Fruit fly (Drosophila melanogaster): Measurements from ENCODE around the gene CG7322.

The CG7322 gene

dm6 chrX:18838929-18839576 is 18.5 kb downstream of the CG7322 start:
- TF ChIP-seq sens (GFP tag) (peak; percentile 61), ci (GFP tag; IDR thresholded peaks at IDR 0.05) (0 out of 3 replicates have a peak, but pooled peaks have one; percentile 15), Side (GFP tag; optimal IDR thresholded peaks at IDR 0.05) (no peak), lab (GFP tag; optimal IDR thresholded peaks at IDR 0.05) (peak; percentile 43), Med (GFP tag) (peak; percentile 47), ATbp (GFP tag; optimal IDR thresholded peaks at IDR 0.05) (peak; percentile 45), Blimp-1 (GFP tag; optimal IDR thresholded peaks at IDR 0.05) (peak; percentile 2), ab (GFP tag; optimal IDR thresholded peaks at IDR 0.05) (no peak), phol (tag; optimal IDR thresholded peaks at IDR 0.05) (peak; percentile 26), CG4707 (GFP tag; optimal IDR thresholded peaks at IDR 0.05) (peak; percentile 17), CG18262 (tag; optimal IDR thresholded peaks at IDR 0.05) (peak; percentile 13), gem (tag; optimal IDR thresholded peaks at IDR 0.05) (peak; percentile 9), Ets65A (GFP tag) (peak; percentile 11), CG2202 (tag; optimal IDR thresholded peaks at IDR 0.05) (no peak), CG6813 (GFP tag; optimal IDR thresholded peaks at IDR 0.05) (peak; percentile 26), CG13296 (GFP tag; optimal IDR thresholded peaks at IDR 0.05) (no peak), BtbVII (GFP tag; optimal IDR thresholded peaks at IDR 0.05) (peak; percentile 8), CG2712 (tag; optimal IDR thresholded peaks at IDR 0.05) (peak; percentile 4), CG1529 (GFP tag; optimal IDR thresholded peaks at IDR 0.05) (peak; percentile 2), Hr51 (GFP tag; optimal IDR thresholded peaks at IDR 0.05) (no peak), Neu2 (GFP tag; optimal IDR thresholded peaks at IDR 0.05; ENCODE audit: borderline replicate concordance) (no peak), CG11504 (tag; optimal IDR thresholded peaks at IDR 0.05) (peak; percentile 25), nom (GFP tag; optimal IDR thresholded peaks at IDR 0.05) (peak; percentile 32), CG17361 (GFP tag; IDR thresholded peaks at IDR 0.05) (peak; percentile 35; the same call in 1 of the 3 replicates), bsh (GFP tag; optimal IDR thresholded peaks at IDR 0.05) (peak in 1 of 2 experiments; percentile 26), CG2678 (tag; optimal IDR thresholded peaks at IDR 0.05) (peak; percentile 12), CG6654 (GFP tag; optimal IDR thresholded peaks at IDR 0.05) (no peak), PHDP (tag; optimal IDR thresholded peaks at IDR 0.05) (peak; percentile 17), CG15601 (tag; optimal IDR thresholded peaks at IDR 0.05) (peak; percentile 50)

dm6 chrX:18838470-18838869 is 19.1 kb downstream of the CG7322 start:
- TF ChIP-seq Med (GFP tag) (peak; percentile 57), CG2199 (GFP tag; IDR thresholded peaks at IDR 0.05) (0 out of 3 replicates have a peak, but pooled peaks have one; percentile 35), CTCF (GFP tag; optimal IDR thresholded peaks at IDR 0.05) (peak; percentile 87), gt (GFP tag; IDR thresholded peaks at IDR 0.05) (no peak)

- TF ChIP-seq CG17912 (GFP tag; optimal IDR thresholded peaks at IDR 0.05) (no peak), seq (GFP tag; IDR thresholded peaks at IDR 0.05) (0 out of 2 replicates have a peak, but pooled peaks have one; percentile 13), CG7839 (tag; optimal IDR thresholded peaks at IDR 0.05) (peak; percentile 60), az2 (GFP tag; optimal IDR thresholded peaks at IDR 0.05) (peak; percentile 25), wdn (GFP tag; IDR thresholded peaks at IDR 0.05) (no peak), CG11723 (GFP tag; optimal IDR thresholded peaks at IDR 0.05) (peak; percentile 10), CG7271 (tag; optimal IDR thresholded peaks at IDR 0.05) (no peak), Hmx (GFP tag; optimal IDR thresholded peaks at IDR 0.05) (no peak), CG17361 (GFP tag; IDR thresholded peaks at IDR 0.05) (peak; percentile 48; the same call in 2 of the 3 replicates), lola (GFP tag; optimal IDR thresholded peaks at IDR 0.05) (peak in 1 of 3 experiments; percentile 28), yki (optimal IDR thresholded peaks at IDR 0.05) (no peak), dmrt11E (tag; optimal IDR thresholded peaks at IDR 0.05) (peak; percentile 42), CG6765 (GFP tag; optimal IDR thresholded peaks at IDR 0.05) (no peak), gsb (GFP tag; IDR thresholded peaks at IDR 0.05) (0 out of 2 replicates have a peak, but pooled peaks have one; percentile 37), Poxn (GFP tag; IDR thresholded peaks at IDR 0.05) (no peak), CG4328 (GFP tag; optimal IDR thresholded peaks at IDR 0.05) (no peak), grau (tag; optimal IDR thresholded peaks at IDR 0.05) (peak; percentile 57), CG4282 (GFP tag; optimal IDR thresholded peaks at IDR 0.05) (no peak)
These were observed 20.5 kb downstream of the CG7322 start for dm6 chrX:18837046-18837445.
